Worm (Caenorhabditis elegans) whole organism, L4/young adult: ENCODE results near the gene F59D12.3.

Experiments used
- W03F9.2 ChIP-seq: fragments of 150-350 bp; optimal IDR thresholded peaks from 2 replicates; lab custom pipeline; 2014; ENCODE audit warnings: missing biosample characterization, missing genetic modification characterization
- dao-5 ChIP-seq: sonication (generic microtip); optimal IDR thresholded peaks from 2 replicates; lab custom pipeline; 2016; ENCODE audit warnings: missing genotype, missing genetic modification characterization, moderate library complexity, missing compliant biosample characterization

- TF ChIP-seq dao-5 (tag; lab: Kevin White, UChicago): no peak
- no peak for TF ChIP-seq W03F9.2 (tag; lab: Kevin White, UChicago)
Measured at ce11 chrX:15668053-15668599, 17.4 kb upstream of the F59D12.3 start.
